Fruit fly (Drosophila melanogaster): ENCODE data around the gene Gagr.

Gene Gagr

DNA sequence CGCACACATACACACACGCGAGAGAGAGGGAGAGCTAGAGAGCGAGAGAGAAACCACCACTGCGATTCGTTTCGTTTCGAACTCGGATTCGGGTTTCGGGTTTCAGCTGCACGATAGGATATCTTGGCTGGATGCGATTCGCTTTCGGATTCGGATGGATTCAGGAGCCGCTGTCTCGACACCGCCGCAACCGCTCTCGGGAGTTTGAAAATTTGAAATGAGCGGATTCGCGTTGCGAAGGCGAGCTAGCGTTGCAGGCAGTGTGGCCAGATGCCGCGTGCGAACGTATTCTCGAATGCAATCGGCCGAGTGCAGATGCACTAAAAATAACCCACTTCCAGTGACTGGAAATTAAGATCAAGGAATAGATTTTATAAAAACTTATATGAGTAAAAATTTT, 17.2 kb downstream of the Gagr start, which contains the start of gene fax (continued):
- peak; percentile 94 for TF ChIP-seq gfzf (GFP tag; optimal IDR thresholded peaks at IDR 0.05)
- TF ChIP-seq CG6254 (GFP tag; optimal IDR thresholded peaks at IDR 0.05): peak; percentile 23
- peak; percentile 37 for TF ChIP-seq gcm (GFP tag; optimal IDR thresholded peaks at IDR 0.05)
- TF ChIP-seq slbo (GFP tag; IDR thresholded peaks at IDR 0.05): no peak
- no peak for TF ChIP-seq Mes4 (GFP tag; optimal IDR thresholded peaks at IDR 0.05)
- TF ChIP-seq slou (GFP tag; optimal IDR thresholded peaks at IDR 0.05): no peak
- peak; percentile 40 for TF ChIP-seq CG4707 (GFP tag; optimal IDR thresholded peaks at IDR 0.05)
- no peak for TF ChIP-seq Doc2 (GFP tag; IDR thresholded peaks at IDR 0.05)
- peak; percentile 42; the same call in 1 of the 3 replicates for TF ChIP-seq CG11695 (GFP tag; IDR thresholded peaks at IDR 0.05)
- peak; percentile 45 for TF ChIP-seq yki (optimal IDR thresholded peaks at IDR 0.05)
- TF ChIP-seq Deaf1 (tag; optimal IDR thresholded peaks at IDR 0.05): peak; percentile 97
- no peak for TF ChIP-seq sc (optimal IDR thresholded peaks at IDR 0.05)
- TF ChIP-seq sc (GFP tag; optimal IDR thresholded peaks at IDR 0.05): no peak
- no peak for TF ChIP-seq Ada2b (GFP tag; IDR thresholded peaks at IDR 0.05)
- TF ChIP-seq kay (GFP tag; optimal IDR thresholded peaks at IDR 0.05): no peak
- TF ChIP-seq dpn (GFP tag; optimal IDR thresholded peaks at IDR 0.05): peak in 1 of 2 experiments; percentile 10
- TF ChIP-seq NK7.1 (GFP tag; optimal IDR thresholded peaks at IDR 0.05): no peak
- TF ChIP-seq pnt (GFP tag; optimal IDR thresholded peaks at IDR 0.05): no peak
- no peak for TF ChIP-seq HHEX (GFP tag; optimal IDR thresholded peaks at IDR 0.05)
- peak; percentile 88 for TF ChIP-seq nom (GFP tag; optimal IDR thresholded peaks at IDR 0.05)
- peak; percentile 59 for TF ChIP-seq CG31365 (tag; optimal IDR thresholded peaks at IDR 0.05)
- no peak for TF ChIP-seq CkIIα-i1 (GFP tag; IDR thresholded peaks at IDR 0.05)
- no peak for TF ChIP-seq CG31388 (GFP tag; optimal IDR thresholded peaks at IDR 0.05)
- TF ChIP-seq CG14965 (GFP tag; optimal IDR thresholded peaks at IDR 0.05; ENCODE audit: borderline replicate concordance): no peak
- TF ChIP-seq CG17912 (GFP tag; optimal IDR thresholded peaks at IDR 0.05): peak; percentile 4
- TF ChIP-seq HmgZ (tag; optimal IDR thresholded peaks at IDR 0.05): no peak
- no peak for TF ChIP-seq CG3407 (GFP tag; optimal IDR thresholded peaks at IDR 0.05)
- no peak; the same call in 2 of the 3 replicates for TF ChIP-seq jigr1 (GFP tag; IDR thresholded peaks at IDR 0.05)
- TF ChIP-seq CG10321 (GFP tag; IDR thresholded peaks at IDR 0.05): no peak
- TF ChIP-seq CG14667 (GFP tag; IDR thresholded peaks at IDR 0.05): no peak
- TF ChIP-seq bowl (GFP tag; IDR thresholded peaks at IDR 0.05): no peak
- TF ChIP-seq nmo (GFP tag; optimal IDR thresholded peaks at IDR 0.05): peak; percentile 33
- no peak for TF ChIP-seq sima (GFP tag; optimal IDR thresholded peaks at IDR 0.05)
- no peak for TF ChIP-seq CG8089 (GFP tag; optimal IDR thresholded peaks at IDR 0.05)
- TF ChIP-seq CG8359 (GFP tag; optimal IDR thresholded peaks at IDR 0.05; ENCODE audit: borderline replicate concordance): no peak
- TF ChIP-seq ro (GFP tag; IDR thresholded peaks at IDR 0.05): no peak
- TF ChIP-seq Spps (tag; optimal IDR thresholded peaks at IDR 0.05): no peak
- peak; percentile 69 for TF ChIP-seq CG7987 (GFP tag; optimal IDR thresholded peaks at IDR 0.05)
- TF ChIP-seq CG10959 (GFP tag; IDR thresholded peaks at IDR 0.05): 0 out of 2 replicates have a peak, but pooled peaks have one; percentile 11
- TF ChIP-seq HLH3B (GFP tag; IDR thresholded peaks at IDR 0.05): 0 out of 2 replicates have a peak, but pooled peaks have one; percentile 7
- TF ChIP-seq Dfd (GFP tag; optimal IDR thresholded peaks at IDR 0.05): no peak
- TF ChIP-seq tap (tag; optimal IDR thresholded peaks at IDR 0.05): peak; percentile 15
- peak; percentile 48 for TF ChIP-seq CG18599 (GFP tag; optimal IDR thresholded peaks at IDR 0.05)
- TF ChIP-seq CG9797 (GFP tag; optimal IDR thresholded peaks at IDR 0.05): peak; percentile 96
- TF ChIP-seq Stat92E (GFP tag; optimal IDR thresholded peaks at IDR 0.05): peak in 1 of 3 experiments; percentile 85
- peak; percentile 40 for TF ChIP-seq Drgx (GFP tag; IDR thresholded peaks at IDR 0.05)
- TF ChIP-seq tna (GFP tag; IDR thresholded peaks at IDR 0.05; ENCODE audit: partially characterized antibody): peak; percentile 46
- peak; percentile 0 for TF ChIP-seq CG1233 (GFP tag; optimal IDR thresholded peaks at IDR 0.05)
- no peak for TF ChIP-seq Hr78 (GFP tag; optimal IDR thresholded peaks at IDR 0.05)
- no peak for TF ChIP-seq Max (GFP tag; optimal IDR thresholded peaks at IDR 0.05)
- TF ChIP-seq CG1792 (GFP tag; optimal IDR thresholded peaks at IDR 0.05): no peak

All from whole organism, embryonic.